Worm (Caenorhabditis elegans): ENCODE measurements around the gene srh-137.

DNA sequence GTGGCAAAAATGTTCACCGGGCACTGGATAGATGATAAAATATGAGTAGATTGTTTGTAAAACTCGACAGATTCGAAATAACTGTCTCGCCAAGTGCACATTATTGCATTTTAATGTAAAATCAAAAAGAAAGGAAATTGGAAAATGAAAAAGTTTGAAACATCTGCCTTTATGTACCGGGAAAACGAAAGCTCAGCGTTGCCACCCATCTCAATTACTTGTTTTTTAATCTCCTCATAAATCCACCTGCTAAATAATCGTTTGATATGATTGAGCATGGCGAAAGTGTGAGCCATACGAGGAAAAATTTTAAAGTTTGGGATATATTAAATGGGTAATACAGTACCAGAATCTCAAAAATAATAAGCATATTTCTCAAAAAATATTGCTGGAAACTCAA is at the start of gene srh-137:
- TF ChIP-seq R02D3.7 (tag; optimal IDR thresholded peaks at IDR 0.05) (no peak), pqm-1 (tag; optimal IDR thresholded peaks at IDR 0.05) (no peak), aly-2 (tag; optimal IDR thresholded peaks at IDR 0.05) (no peak), ceh-82 (tag; optimal IDR thresholded peaks at IDR 0.05) (no peak), lin-39 (tag; optimal IDR thresholded peaks at IDR 0.05) (no peak), unc-39 (tag; optimal IDR thresholded peaks at IDR 0.05) (no peak), tbx-2 (tag; optimal IDR thresholded peaks at IDR 0.05) (no peak), fos-1 (tag; optimal IDR thresholded peaks at IDR 0.05) (no peak), unc-62 (GFP tag; optimal IDR thresholded peaks at IDR 0.05) (no peak), snpc-4 (tag; optimal IDR thresholded peaks at IDR 0.05) (no peak), skn-1 (tag; optimal IDR thresholded peaks at IDR 0.05) (no peak), ceh-28 (tag; optimal IDR thresholded peaks at IDR 0.05) (no peak)
